Fruit fly (Drosophila melanogaster) whole organism, prepupa: Measurements from ENCODE around the gene CG14826.

ENCODE experiments used
- Blimp-1 ChIP-seq: fragments of 200-800 bp; sonication (Bioruptor generic); optimal IDR thresholded peaks from 3 replicates; lab custom pipeline; 2017; ENCODE audit warnings: missing biosample characterization, missing genetic modification characterization, mild to moderate bottlenecking, moderate library complexity, missing genetic modification reagents
- CG10631 ChIP-seq: fragments of 200-800 bp; sonication (Bioruptor generic); optimal IDR thresholded peaks from 2 replicates; lab custom pipeline; 2016; ENCODE audit warnings: missing biosample characterization, missing genetic modification characterization
- CG10669 ChIP-seq: fragments of 200-800 bp; sonication (Bioruptor generic); optimal IDR thresholded peaks from 3 replicates; lab custom pipeline; 2018; ENCODE audit warnings: missing biosample characterization, mild to moderate bottlenecking, missing genetic modification characterization, moderate library complexity
- CG11294 ChIP-seq: fragments of 200-800 bp; sonication (Bioruptor generic); IDR thresholded peaks from 2 replicates; pipeline ENCODE4 v1.3.6; 2022; ENCODE audit warnings: missing biosample characterization, missing genetic modification characterization
- CG11762 ChIP-seq: fragments of 200-800 bp; sonication (Bioruptor generic); optimal IDR thresholded peaks from 3 replicates; lab custom pipeline; 2016; ENCODE audit warnings: missing biosample characterization, missing genetic modification characterization; ENCODE audit not compliant: insufficient read depth
- CG11902 ChIP-seq: fragments of 200-800 bp; sonication (Bioruptor generic); optimal IDR thresholded peaks from 3 replicates; lab custom pipeline; 2016; ENCODE audit warnings: missing biosample characterization, missing genetic modification characterization
- CG15336 ChIP-seq: fragments of 200-800 bp; sonication (Bioruptor generic); IDR thresholded peaks from 2 replicates; pipeline ENCODE4 v1.3.6; 2022; ENCODE audit warnings: missing biosample characterization, missing genetic modification characterization
- CG1621 ChIP-seq: fragments of 200-800 bp; sonication (Bioruptor generic); optimal IDR thresholded peaks from 3 replicates; lab custom pipeline; 2018; ENCODE audit warnings: missing biosample characterization, mild to moderate bottlenecking, missing genetic modification characterization
- CG16779 ChIP-seq: fragments of 200-800 bp; sonication (Bioruptor generic); optimal IDR thresholded peaks from 3 replicates; lab custom pipeline; 2017; ENCODE audit warnings: missing biosample characterization, mild to moderate bottlenecking, missing genetic modification characterization
- CG3032 ChIP-seq: fragments of 200-800 bp; optimal IDR thresholded peaks from 2 replicates; lab custom pipeline; 2019; ENCODE audit warnings: missing biosample characterization, mild to moderate bottlenecking, missing genetic modification characterization, moderate library complexity
- CG32006 ChIP-seq: fragments of 200-800 bp; sonication (Bioruptor generic); optimal IDR thresholded peaks from 3 replicates; lab custom pipeline; 2017; ENCODE audit warnings: missing biosample characterization, mild to moderate bottlenecking, missing genetic modification characterization
- CG34406 ChIP-seq: fragments of 200-800 bp; sonication (Bioruptor generic); optimal IDR thresholded peaks from 3 replicates; lab custom pipeline; 2016; ENCODE audit warnings: missing biosample characterization, missing genetic modification characterization
- CG3919 ChIP-seq: fragments of 200-800 bp; sonication (Bioruptor generic); optimal IDR thresholded peaks from 3 replicates; lab custom pipeline; 2016; ENCODE audit warnings: missing biosample characterization, missing genetic modification characterization
- CG4318 ChIP-seq: fragments of 200-800 bp; sonication (Bioruptor generic); optimal IDR thresholded peaks from 3 replicates; lab custom pipeline; 2017; ENCODE audit warnings: missing biosample characterization, mild to moderate bottlenecking, missing genetic modification characterization
- CG6163 ChIP-seq: fragments of 200-800 bp; sonication (Bioruptor generic); IDR thresholded peaks from 3 replicates; pipeline ENCODE4 v1.3.6; 2022; ENCODE audit warnings: missing biosample characterization, missing genetic modification characterization
- CG6276 ChIP-seq: fragments of 200-800 bp; sonication (Bioruptor generic); optimal IDR thresholded peaks from 2 replicates; lab custom pipeline; 2017; ENCODE audit warnings: missing biosample characterization, mild to moderate bottlenecking, missing genetic modification characterization
- CG6792 ChIP-seq: fragments of 200-800 bp; sonication (Bioruptor generic); optimal IDR thresholded peaks from 3 replicates; lab custom pipeline; 2016; ENCODE audit warnings: missing biosample characterization, missing genetic modification characterization
- CG6854 ChIP-seq: fragments of 200-800 bp; sonication (Bioruptor generic); optimal IDR thresholded peaks from 2 replicates; lab custom pipeline; 2017; ENCODE audit warnings: missing biosample characterization, mild to moderate bottlenecking, missing genetic modification characterization
- CG7368 ChIP-seq: fragments of 200-800 bp; sonication (Bioruptor generic); optimal IDR thresholded peaks from 3 replicates; lab custom pipeline; 2016; ENCODE audit warnings: missing biosample characterization, missing genetic modification characterization
- CG8119 ChIP-seq: fragments of 200-800 bp; sonication (Bioruptor generic); IDR thresholded peaks from 3 replicates; pipeline ENCODE4 v1.3.6; 2022; ENCODE audit warnings: missing biosample characterization, missing genetic modification characterization
- CG8632 ChIP-seq: fragments of 200-800 bp; sonication (Bioruptor generic); optimal IDR thresholded peaks from 3 replicates; lab custom pipeline; 2016; ENCODE audit warnings: missing biosample characterization, missing genetic modification characterization
- Eip75B ChIP-seq: fragments of 200-800 bp; sonication (Bioruptor generic); optimal IDR thresholded peaks from 3 replicates; lab custom pipeline; 2016; ENCODE audit warnings: missing biosample characterization, missing genetic modification characterization
- Eip78C ChIP-seq: fragments of 200-800 bp; sonication (Bioruptor generic); peaks from one replicate; lab custom pipeline; 2016; ENCODE audit warnings: missing biosample characterization, missing genetic modification characterization
- Eip93F ChIP-seq: fragments of 200-800 bp; sonication (Bioruptor generic); optimal IDR thresholded peaks from 2 replicates; lab custom pipeline; 2016; ENCODE audit warnings: missing biosample characterization, mild to moderate bottlenecking, missing genetic modification characterization
- Ets96B ChIP-seq: fragments of 200-800 bp; optimal IDR thresholded peaks from 2 replicates; lab custom pipeline; 2019; ENCODE audit warnings: missing biosample characterization, mild to moderate bottlenecking, missing genetic modification characterization, moderate library complexity
- Gug ChIP-seq: fragments of 200-800 bp; sonication (Bioruptor generic); IDR thresholded peaks from 2 replicates; pipeline ENCODE4 v1.3.6; 2022; ENCODE audit warnings: missing biosample characterization, missing genetic modification characterization
- Hr38 ChIP-seq: sonication (Bioruptor generic); optimal IDR thresholded peaks from 2 replicates; lab custom pipeline; 2016; ENCODE audit warnings: missing biosample characterization, missing genetic modification characterization
- Hr4 ChIP-seq: fragments of 200-800 bp; sonication (Bioruptor generic); optimal IDR thresholded peaks from 3 replicates; lab custom pipeline; 2016; ENCODE audit warnings: missing biosample characterization, missing genetic modification characterization
- Met ChIP-seq: fragments of 200-800 bp; sonication (Bioruptor generic); optimal IDR thresholded peaks from 3 replicates; lab custom pipeline; 2016; ENCODE audit warnings: missing biosample characterization, missing genetic modification characterization
- OdsH ChIP-seq: fragments of 200-800 bp; sonication (Bioruptor generic); optimal IDR thresholded peaks from 3 replicates; lab custom pipeline; 2016; ENCODE audit warnings: missing biosample characterization, missing genetic modification characterization
- Sox102F ChIP-seq: fragments of 200-800 bp; sonication (Bioruptor generic); optimal IDR thresholded peaks from 2 replicates; lab custom pipeline; 2016; ENCODE audit warnings: missing biosample characterization, mild to moderate bottlenecking, missing genetic modification characterization
- Sox14 ChIP-seq: fragments of 200-800 bp; sonication (Bioruptor generic); optimal IDR thresholded peaks from 3 replicates; lab custom pipeline; 2016; ENCODE audit warnings: missing biosample characterization, missing genetic modification characterization
- Sox15 ChIP-seq: fragments of 200-800 bp; sonication (Bioruptor generic); optimal IDR thresholded peaks from 3 replicates; lab custom pipeline; 2016; ENCODE audit warnings: missing biosample characterization, missing genetic modification characterization
- achi ChIP-seq: fragments of 200-800 bp; sonication (Bioruptor generic); optimal IDR thresholded peaks from 3 replicates; lab custom pipeline; 2016; ENCODE audit warnings: missing biosample characterization, missing genetic modification characterization
- acj6 ChIP-seq: fragments of 200-800 bp; sonication (Bioruptor generic); optimal IDR thresholded peaks from 3 replicates; lab custom pipeline; 2016; ENCODE audit warnings: missing biosample characterization, missing genetic modification characterization
- cyc ChIP-seq: fragments of 200-800 bp; sonication (Bioruptor generic); optimal IDR thresholded peaks from 3 replicates; lab custom pipeline; 2016; ENCODE audit warnings: missing biosample characterization, missing genetic modification characterization
- dac ChIP-seq: fragments of 200-800 bp; sonication (Bioruptor generic); optimal IDR thresholded peaks from 2 replicates; lab custom pipeline; 2017; ENCODE audit warnings: missing biosample characterization, mild to moderate bottlenecking, missing genetic modification characterization
- dsx ChIP-seq: fragments of 200-800 bp; optimal IDR thresholded peaks from 3 replicates; lab custom pipeline; 2019; ENCODE audit warnings: missing biosample characterization, mild to moderate bottlenecking, missing genetic modification characterization, moderate library complexity; ENCODE audit not compliant: poor library complexity, severe bottlenecking
- eg ChIP-seq: fragments of 200-800 bp; sonication (Bioruptor generic); IDR thresholded peaks from 3 replicates; pipeline ENCODE4 v1.3.6; 2022; ENCODE audit warnings: missing biosample characterization, missing genetic modification characterization
- fd85E ChIP-seq: fragments of 200-800 bp; sonication (Bioruptor generic); optimal IDR thresholded peaks from 3 replicates; lab custom pipeline; 2016; ENCODE audit warnings: missing biosample characterization, missing genetic modification characterization
- net ChIP-seq: fragments of 200-800 bp; sonication (Bioruptor generic); optimal IDR thresholded peaks from 3 replicates; lab custom pipeline; 2016; ENCODE audit warnings: missing biosample characterization, missing genetic modification characterization
- pdm3 ChIP-seq: fragments of 200-800 bp; sonication (Bioruptor generic); optimal IDR thresholded peaks from 3 replicates; lab custom pipeline; 2016; ENCODE audit warnings: missing biosample characterization, missing genetic modification characterization
- salr ChIP-seq, 2 experiments: fragments of 200-800 bp; sonication (Bioruptor generic); optimal IDR thresholded peaks; 3 replicates each; lab custom pipeline; 2016 to 2018; ENCODE audit warnings: missing biosample characterization in 2 of 2, missing genetic modification characterization in 2 of 2, mild to moderate bottlenecking in 1 of 2
- ss ChIP-seq, 2 experiments: fragments of 200-800 bp; sonication (Bioruptor generic); optimal IDR thresholded peaks; 2 replicates in 1 of 2; 3 replicates in 1 of 2; lab custom pipeline; 2017 to 2018; ENCODE audit warnings: mild to moderate bottlenecking in 2 of 2, missing biosample characterization in 2 of 2, missing genetic modification characterization in 2 of 2, moderate library complexity in 1 of 2
- svp ChIP-seq: fragments of 200-800 bp; sonication (Bioruptor generic); peaks from one replicate; lab custom pipeline; 2016; ENCODE audit warnings: missing biosample characterization, missing genetic modification characterization
- topi ChIP-seq: fragments of 200-800 bp; sonication (Bioruptor generic); optimal IDR thresholded peaks from 3 replicates; lab custom pipeline; 2016; ENCODE audit warnings: missing biosample characterization, missing genetic modification characterization

Gene CG14826

dm6 chr3L:7241217-7241859, 7.0 kb downstream of the CG14826 start, which contains the start of the genes RpL18 and Neos (continued):
- no peak for TF ChIP-seq CG4318 (GFP tag; lab: Kevin White, UChicago)
- peak; percentile 48 for TF ChIP-seq CG11762 (GFP tag; lab: Kevin White, UChicago)
- peak; percentile 60 for TF ChIP-seq CG34406 (GFP tag; lab: Kevin White, UChicago)
- peak; percentile 27 for TF ChIP-seq dac
- TF ChIP-seq CG3919, result peak; percentile 79
- TF ChIP-seq dsx (GFP tag; lab: Kevin White, UChicago), result peak; percentile 18
- no peak for TF ChIP-seq Eip93F (GFP tag; lab: Kevin White, UChicago)
- TF ChIP-seq net (GFP tag; lab: Kevin White, UChicago), result peak; percentile 76
- TF ChIP-seq CG1621 (tag; lab: Kevin White, UChicago), result peak; percentile 49
- peak in 1 of 2 experiments; percentile 52 for TF ChIP-seq salr (GFP tag; optimal IDR thresholded peaks at IDR 0.05; lab: Kevin White, UChicago)
- peak; percentile 34 for TF ChIP-seq CG3032
- TF ChIP-seq Sox14 (GFP tag; lab: Kevin White, UChicago), result peak; percentile 73
- TF ChIP-seq Blimp-1 (GFP tag; lab: Kevin White, UChicago), result peak; percentile 57
- peak; percentile 81 for TF ChIP-seq Sox102F (GFP tag; lab: Kevin White, UChicago)

dm6 chr3L:7243775-7244438, 9.6 kb downstream of the CG14826 start, which contains the start of the genes mRpL50 and mei-P22:
mRpL50 (minus strand) TSS chr3L:7243933.
mei-P22 (plus strand) TSS chr3L:7244388.
- TF ChIP-seq CG6854 (GFP tag; lab: Kevin White, UChicago), result no peak
- no peak for TF ChIP-seq achi (GFP tag; lab: Kevin White, UChicago)
- TF ChIP-seq CG10669 (GFP tag; lab: Kevin White, UChicago), result no peak
- no peak for TF ChIP-seq CG6276 (GFP tag; lab: Kevin White, UChicago)
- TF ChIP-seq eg, result no peak
- no peak for TF ChIP-seq Hr38 (GFP tag; lab: Kevin White, UChicago)
- no peak for TF ChIP-seq CG8632
- TF ChIP-seq CG32006, result no peak
- no peak for TF ChIP-seq CG11294 (GFP tag; lab: Robert Waterston, UW)
- no peak for TF ChIP-seq net (GFP tag; lab: Kevin White, UChicago)
- TF ChIP-seq cyc (GFP tag; lab: Kevin White, UChicago), result no peak
- no peak for TF ChIP-seq CG11902 (GFP tag; lab: Kevin White, UChicago)
- peak; percentile 5 for TF ChIP-seq CG10631 (GFP tag; lab: Kevin White, UChicago)
- no peak for TF ChIP-seq salr (GFP tag; optimal IDR thresholded peaks at IDR 0.05; lab: Kevin White, UChicago)
- TF ChIP-seq CG3032, result peak; percentile 2
- no peak for TF ChIP-seq fd85E (GFP tag; lab: Kevin White, UChicago)
- TF ChIP-seq pdm3 (GFP tag; lab: Kevin White, UChicago), result peak; percentile 44
- TF ChIP-seq ss (GFP tag; optimal IDR thresholded peaks at IDR 0.05; lab: Kevin White, UChicago), result no peak
- no peak for TF ChIP-seq CG8119 (GFP tag; lab: Robert Waterston, UW)
- TF ChIP-seq acj6 (GFP tag; lab: Kevin White, UChicago), result peak; percentile 4
- no peak for TF ChIP-seq dac
- peak; percentile 7 for TF ChIP-seq CG6792 (GFP tag; lab: Kevin White, UChicago)
- TF ChIP-seq Hr4 (GFP tag; lab: Kevin White, UChicago), result peak; percentile 21
- TF ChIP-seq svp, result no peak
- TF ChIP-seq Ets96B (tag; lab: Kevin White, UChicago), result no peak
- TF ChIP-seq dsx (GFP tag; lab: Kevin White, UChicago), result no peak
- TF ChIP-seq CG7368, result no peak
- peak; percentile 11 for TF ChIP-seq Met
- no peak for TF ChIP-seq Gug
- TF ChIP-seq Sox102F (GFP tag; lab: Kevin White, UChicago), result no peak
- TF ChIP-seq Eip75B (GFP tag; lab: Kevin White, UChicago), result peak; percentile 5
- TF ChIP-seq CG11762 (GFP tag; lab: Kevin White, UChicago), result no peak
- TF ChIP-seq Eip78C (GFP tag; lab: Kevin White, UChicago), result peak; percentile 54
- TF ChIP-seq CG6163 (GFP tag; lab: Robert Waterston, UW), result no peak
- TF ChIP-seq CG34406 (GFP tag; lab: Kevin White, UChicago), result no peak
- no peak for TF ChIP-seq CG15336 (GFP tag; lab: Robert Waterston, UW)
- peak; percentile 9 for TF ChIP-seq topi
- no peak for TF ChIP-seq CG4318 (GFP tag; lab: Kevin White, UChicago)
- no peak for TF ChIP-seq Sox15 (GFP tag; lab: Kevin White, UChicago)
- no peak for TF ChIP-seq CG1621 (tag; lab: Kevin White, UChicago)
- no peak for TF ChIP-seq CG16779 (tag; lab: Kevin White, UChicago)
- no peak for TF ChIP-seq Eip93F (GFP tag; lab: Kevin White, UChicago)
- TF ChIP-seq OdsH (GFP tag; lab: Kevin White, UChicago), result peak; percentile 24
